Fruit fly (Drosophila melanogaster) whole organism, embryonic: ENCODE data around the gene cno.

Source experiments
- B-H2 ChIP-seq: fragments of 200-800 bp; sonication (Bioruptor generic); optimal IDR thresholded peaks from 2 replicates; lab custom pipeline; 2018; ENCODE audit warnings: missing biosample characterization, mild to moderate bottlenecking, missing genetic modification characterization
- Bdp1 ChIP-seq: fragments of 200-800 bp; sonication (Bioruptor generic); optimal IDR thresholded peaks from 3 replicates; lab custom pipeline; 2016; ENCODE audit warnings: missing biosample characterization, missing genetic modification characterization
- CG10267 ChIP-seq: fragments of 200-800 bp; sonication (Bioruptor generic); optimal IDR thresholded peaks from 2 replicates; lab custom pipeline; 2018; ENCODE audit warnings: missing biosample characterization, mild to moderate bottlenecking, missing genetic modification characterization, moderate library complexity
- CG11085 ChIP-seq: fragments of 200-800 bp; sonication (Bioruptor generic); IDR thresholded peaks from 2 replicates; pipeline ENCODE4 v1.3.6; 2022; ENCODE audit warnings: missing biosample characterization, missing genetic modification characterization
- CG12219 ChIP-seq: fragments of 200-800 bp; sonication (Bioruptor generic); optimal IDR thresholded peaks from 3 replicates; lab custom pipeline; 2018; ENCODE audit warnings: missing biosample characterization, mild to moderate bottlenecking, missing genetic modification characterization
- CG12659 ChIP-seq: fragments of 200-800 bp; sonication (Bioruptor generic); optimal IDR thresholded peaks from 3 replicates; lab custom pipeline; 2017; ENCODE audit warnings: mild to moderate bottlenecking, missing biosample characterization, missing genetic modification reagents, missing genetic modification characterization
- CG13287 ChIP-seq: fragments of 200-800 bp; sonication (Bioruptor generic); IDR thresholded peaks from 2 replicates; pipeline ENCODE4 v1.3.6; 2022; ENCODE audit warnings: missing biosample characterization, missing genetic modification characterization; ENCODE audit not compliant: partially characterized antibody
- CG15073 ChIP-seq: fragments of 200-800 bp; sonication (Bioruptor generic); optimal IDR thresholded peaks from 2 replicates; lab custom pipeline; 2016; ENCODE audit warnings: missing biosample characterization, missing genetic modification characterization
- CG15479 ChIP-seq: fragments of 200-800 bp; sonication (Bioruptor generic); optimal IDR thresholded peaks from 3 replicates; lab custom pipeline; 2019; ENCODE audit warnings: missing biosample characterization, mild to moderate bottlenecking, missing genetic modification characterization, moderate library complexity
- CG16779 ChIP-seq: fragments of 200-800 bp; sonication (Bioruptor generic); IDR thresholded peaks from 2 replicates; pipeline ENCODE4 v1.3.6; 2022; ENCODE audit warnings: missing biosample characterization, missing genetic modification characterization
- CG17186 ChIP-seq: fragments of 200-800 bp; sonication (Bioruptor generic); optimal IDR thresholded peaks from 3 replicates; lab custom pipeline; 2017; ENCODE audit warnings: missing biosample characterization, missing genetic modification reagents, missing genetic modification characterization
- CG17912 ChIP-seq: fragments of 200-800 bp; sonication (Bioruptor generic); optimal IDR thresholded peaks from 2 replicates; lab custom pipeline; 2018; ENCODE audit warnings: missing biosample characterization, mild to moderate bottlenecking, missing genetic modification characterization
- CG30431 ChIP-seq: fragments of 200-800 bp; sonication (Bioruptor generic); optimal IDR thresholded peaks from 2 replicates; lab custom pipeline; 2017; ENCODE audit warnings: missing biosample characterization, missing genetic modification characterization
- CG32532 ChIP-seq: fragments of 200-800 bp; sonication (Bioruptor generic); IDR thresholded peaks from 2 replicates; pipeline ENCODE4 v1.3.6; 2022; ENCODE audit warnings: missing biosample characterization, missing genetic modification characterization
- CG4360 ChIP-seq: fragments of 200-800 bp; sonication (Bioruptor generic); IDR thresholded peaks from 2 replicates; pipeline ENCODE4 v1.3.6; 2022; ENCODE audit warnings: missing biosample characterization, missing genetic modification characterization
- CG8089 ChIP-seq: fragments of 200-800 bp; sonication (Bioruptor generic); optimal IDR thresholded peaks from 3 replicates; lab custom pipeline; 2016; ENCODE audit warnings: missing biosample characterization, missing genetic modification characterization
- CG8281 ChIP-seq: fragments of 200-800 bp; sonication (Bioruptor generic); optimal IDR thresholded peaks from 2 replicates; lab custom pipeline; 2018; ENCODE audit warnings: missing biosample characterization, mild to moderate bottlenecking, missing genetic modification characterization, moderate library complexity
- D19A ChIP-seq: fragments of 200-800 bp; optimal IDR thresholded peaks from 3 replicates; lab custom pipeline; 2019; ENCODE audit warnings: missing biosample characterization, mild to moderate bottlenecking, missing genetic modification characterization, moderate library complexity
- Fer1 ChIP-seq: fragments of 200-800 bp; sonication (Bioruptor generic); optimal IDR thresholded peaks from 2 replicates; lab custom pipeline; 2017; ENCODE audit warnings: missing biosample characterization, mild to moderate bottlenecking, missing genetic modification characterization
- HLH3B ChIP-seq: fragments of 200-800 bp; sonication (Bioruptor generic); IDR thresholded peaks from 2 replicates; pipeline ENCODE4 v1.3.6; 2022; ENCODE audit warnings: missing biosample characterization, missing genetic modification characterization
- HLHmδ ChIP-seq: fragments of 200-800 bp; sonication (Bioruptor generic); optimal IDR thresholded peaks from 2 replicates; lab custom pipeline; 2018; ENCODE audit warnings: missing biosample characterization, mild to moderate bottlenecking, missing genetic modification characterization, moderate library complexity
- Hr3 ChIP-seq: fragments of 200-800 bp; sonication (Bioruptor generic); optimal IDR thresholded peaks from 3 replicates; lab custom pipeline; 2016; ENCODE audit warnings: missing biosample characterization, missing genetic modification characterization
- Med ChIP-seq: fragments of 200-800 bp; sonication (Bioruptor generic); peaks from one replicate; lab custom pipeline; 2016; ENCODE audit warnings: missing biosample characterization, missing genetic modification characterization, mild to moderate bottlenecking, inconsistent platforms, moderate library complexity
- ac ChIP-seq: fragments of 200-800 bp; sonication (Bioruptor generic); optimal IDR thresholded peaks from 3 replicates; lab custom pipeline; 2017; ENCODE audit warnings: missing biosample characterization, mild to moderate bottlenecking, missing genetic modification characterization
- cato ChIP-seq: fragments of 200-800 bp; sonication (Bioruptor generic); optimal IDR thresholded peaks from 2 replicates; lab custom pipeline; 2016; ENCODE audit warnings: missing biosample characterization, missing genetic modification characterization, borderline replicate concordance
- ci ChIP-seq: fragments of 200-800 bp; sonication (Bioruptor generic); IDR thresholded peaks from 3 replicates; pipeline ENCODE4 v1.3.6; 2022; ENCODE audit warnings: missing biosample characterization, missing genetic modification characterization
- dan ChIP-seq: fragments of 200-800 bp; sonication (Bioruptor generic); IDR thresholded peaks from 2 replicates; pipeline ENCODE4 v1.3.6; 2022; ENCODE audit warnings: missing biosample characterization, missing genetic modification characterization
- dpn ChIP-seq, 2 experiments: fragments of 200-800 bp; sonication (Bioruptor generic); optimal IDR thresholded peaks; 3 replicates each; lab custom pipeline; 2016; ENCODE audit warnings: missing biosample characterization in 2 of 2, missing genetic modification characterization in 2 of 2
- fd64A ChIP-seq: fragments of 200-800 bp; sonication (Bioruptor generic); optimal IDR thresholded peaks from 3 replicates; lab custom pipeline; 2018; ENCODE audit warnings: missing biosample characterization, mild to moderate bottlenecking, missing genetic modification characterization
- hbn ChIP-seq: fragments of 200-800 bp; sonication (Bioruptor generic); IDR thresholded peaks from 2 replicates; pipeline ENCODE4 v1.3.6; 2022; ENCODE audit warnings: missing biosample characterization, missing genetic modification characterization; ENCODE audit not compliant: partially characterized antibody
- lov ChIP-seq, 2 experiments: fragments of 200-800 bp in 1 of 2; fragments of >200 bp in 1 of 2; sonication (Bioruptor generic) in 1 of 2; IDR thresholded peaks in 1 of 2; optimal IDR thresholded peaks in 1 of 2; 2 replicates in 1 of 2; 3 replicates in 1 of 2; pipeline versions ENCODE4 v1.3.6 to Lab custom; 2017 to 2022; ENCODE audit warnings: missing biosample characterization in 1 of 2, missing genetic modification characterization in 1 of 2
- phol ChIP-seq: fragments of 200-800 bp; sonication (Bioruptor generic); optimal IDR thresholded peaks from 3 replicates; lab custom pipeline; 2018; ENCODE audit warnings: missing biosample characterization, mild to moderate bottlenecking, missing genetic modification characterization, moderate library complexity
- sens ChIP-seq: fragments of 200-800 bp; sonication (Bioruptor generic); peaks from one replicate; lab custom pipeline; 2016; ENCODE audit warnings: missing biosample characterization, missing genetic modification characterization
- sens-2 ChIP-seq: fragments of 200-800 bp; sonication (Bioruptor generic); IDR thresholded peaks from 2 replicates; pipeline ENCODE4 v1.3.6; 2022; ENCODE audit warnings: missing biosample characterization, missing genetic modification characterization
- tna ChIP-seq: fragments of 200-800 bp; sonication (Bioruptor generic); IDR thresholded peaks from 2 replicates; pipeline ENCODE4 v1.3.6; 2022; ENCODE audit warnings: missing biosample characterization, missing genetic modification characterization; ENCODE audit not compliant: partially characterized antibody
- z ChIP-seq: fragments of 200-800 bp; sonication (Bioruptor generic); IDR thresholded peaks from 3 replicates; pipeline ENCODE4 v1.3.6; 2022; ENCODE audit warnings: missing biosample characterization, missing genetic modification characterization

cno gene

DNA sequence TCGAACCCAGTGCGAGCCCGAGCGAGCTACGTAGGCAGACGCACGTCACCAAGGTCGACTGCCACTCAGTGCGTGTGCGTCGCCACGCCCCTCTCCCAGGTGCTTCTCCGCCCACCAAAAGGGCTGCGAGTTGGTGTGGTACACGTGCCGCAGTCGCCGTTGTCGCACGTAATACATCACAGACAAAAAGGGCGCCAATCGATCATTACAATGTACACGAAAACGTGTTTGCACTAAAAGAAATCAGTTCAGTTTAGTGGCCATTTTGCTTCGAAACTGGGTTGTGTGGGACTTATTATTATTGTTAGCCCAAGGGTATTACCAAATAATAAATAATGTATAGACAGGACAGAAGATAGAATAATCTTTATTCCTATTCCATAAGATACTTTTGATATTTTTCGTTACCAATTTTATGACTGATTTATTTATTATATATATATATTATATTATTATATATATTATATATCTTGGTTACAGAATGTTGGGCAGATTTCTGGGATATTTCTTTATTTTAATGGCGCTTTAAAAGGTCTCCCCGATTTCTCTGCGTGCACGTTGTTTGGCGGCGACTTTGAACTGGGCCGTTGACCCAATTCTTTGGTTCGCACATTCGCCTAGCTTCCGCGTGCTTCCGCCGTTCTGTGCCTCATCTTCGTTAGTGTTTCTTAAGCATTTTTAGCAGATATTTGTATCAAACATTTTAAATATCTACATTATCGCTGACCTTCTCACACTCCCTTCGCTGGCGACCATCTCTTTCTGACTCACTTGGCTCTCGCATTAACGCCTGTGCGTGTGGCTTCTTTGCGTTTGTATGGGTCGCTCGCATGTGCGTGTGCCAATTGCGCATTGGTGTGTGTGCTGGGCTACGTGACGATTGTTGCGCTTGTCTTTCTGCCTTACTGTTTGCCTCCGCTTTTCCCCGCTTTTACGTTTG, 46.3 kb upstream of the cno start (continued):
- TF ChIP-seq hbn (GFP tag; lab: Robert Waterston, UW) (0 out of 2 replicates have a peak, but pooled peaks have one; percentile 46), CG11085 (GFP tag; lab: Robert Waterston, UW) (0 out of 2 replicates have a peak, but pooled peaks have one; percentile 23), CG13287 (GFP tag; lab: Robert Waterston, UW) (peak; percentile 39; the same call in 1 of the 2 replicates), dan (GFP tag; lab: Robert Waterston, UW) (no peak), ac (peak; percentile 72), B-H2 (GFP tag; lab: Kevin White, UChicago) (no peak), CG15073 (no peak), sens-2 (GFP tag; lab: Robert Waterston, UW) (no peak), CG12219 (GFP tag; lab: Kevin White, UChicago) (peak; percentile 41), z (peak; percentile 26; the same call in 1 of the 3 replicates), sens (GFP tag; lab: Kevin White, UChicago) (peak; percentile 55), CG8281 (tag; lab: Kevin White, UChicago) (peak; percentile 73), CG17186 (GFP tag; lab: Kevin White, UChicago) (no peak), cato (no peak), CG8089 (GFP tag; lab: Kevin White, UChicago) (no peak), CG30431 (GFP tag; lab: Kevin White, UChicago) (peak; percentile 77), Hr3 (peak; percentile 89), D19A (peak; percentile 86), tna (GFP tag; lab: Robert Waterston, UW) (peak; percentile 24; the same call in 1 of the 2 replicates), CG12659 (GFP tag; lab: Kevin White, UChicago) (peak; percentile 94), HLHmδ (no peak), CG4360 (0 out of 2 replicates have a peak, but pooled peaks have one; percentile 24), CG10267 (tag; lab: Kevin White, UChicago) (peak; percentile 83), lov (optimal IDR thresholded peaks at IDR 0.05; lab: Kevin White, UChicago) (no peak), lov (GFP tag; IDR thresholded peaks at IDR 0.05; lab: Robert Waterston, UW) (no peak), HLH3B (peak; percentile 76), Fer1 (GFP tag; lab: Kevin White, UChicago) (peak; percentile 85), CG32532 (GFP tag; lab: Robert Waterston, UW) (peak; percentile 72; the same call in 1 of the 2 replicates), ci (peak; percentile 61; the same call in 1 of the 3 replicates), Bdp1 (no peak), phol (tag; lab: Kevin White, UChicago) (peak; percentile 91)

DNA sequence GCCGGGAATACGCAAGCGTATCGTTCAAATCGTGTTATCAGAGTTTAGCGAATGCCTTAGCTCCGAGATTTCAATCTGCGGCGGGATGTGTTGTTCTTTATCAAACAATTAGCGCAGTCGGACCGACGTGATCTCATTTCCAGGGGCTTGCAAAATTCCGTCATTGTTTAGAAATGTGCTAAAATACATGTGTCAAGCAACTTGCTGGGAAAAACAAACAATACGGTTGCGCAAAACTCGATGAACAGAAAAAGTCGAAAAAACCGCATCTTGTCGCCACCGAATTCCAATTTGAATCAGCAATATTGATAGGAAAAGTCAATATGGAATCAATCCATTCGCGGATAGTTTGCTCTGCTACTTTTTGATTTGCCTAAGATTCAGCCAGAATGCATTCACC, 45.3 kb upstream of the cno start, which contains the start of gene Tim17a2:
Gene Tim17a2 (minus strand): TSS at position 101 of the 400 bp plus-strand sequence.
- TF ChIP-seq CG17186 (GFP tag; lab: Kevin White, UChicago) (no peak), fd64A (GFP tag; lab: Kevin White, UChicago) (no peak), dpn (GFP tag; optimal IDR thresholded peaks at IDR 0.05; lab: Kevin White, UChicago) (no peak), CG15479 (peak; percentile 63), CG16779 (GFP tag; lab: Robert Waterston, UW) (no peak), CG17912 (no peak), Med (GFP tag; lab: Kevin White, UChicago) (peak; percentile 7)
